Worm (Caenorhabditis elegans) whole organism, L1 larva: Measurements from ENCODE around the gene semo-1.

Experiments used
- C16A3.4 ChIP-seq: fragments of 150-350 bp; optimal IDR thresholded peaks from 2 replicates; lab custom pipeline; 2014; ENCODE audit warnings: missing biosample characterization, missing genetic modification characterization
- F16B12.6 ChIP-seq: fragments of 150-350 bp; optimal IDR thresholded peaks from 2 replicates; lab custom pipeline; 2014; ENCODE audit warnings: missing biosample characterization, missing genetic modification characterization
- Y116A8C.19 ChIP-seq: sonication (generic microtip); optimal IDR thresholded peaks from 2 replicates; lab custom pipeline; 2016; ENCODE audit warnings: missing compliant biosample characterization, missing genetic modification characterization, borderline replicate concordance
- aha-1 ChIP-seq: fragments of 150-350 bp; optimal IDR thresholded peaks from 2 replicates; lab custom pipeline; 2014; ENCODE audit warnings: missing biosample characterization, missing genetic modification characterization
- blmp-1 ChIP-seq: fragments of 150-350 bp; optimal IDR thresholded peaks from 2 replicates; lab custom pipeline; 2014; ENCODE audit warnings: missing biosample characterization, missing genetic modification characterization
- dpl-1 ChIP-seq, 3 experiments: fragments of 150-350 bp in 2 of 3; sonication (generic microtip) in 1 of 3; optimal IDR thresholded peaks; 2 replicates each; lab custom pipeline; 2014 to 2017; ENCODE audit warnings: missing biosample characterization in 3 of 3, missing genetic modification characterization in 3 of 3, missing genetic modification reagents in 3 of 3
- dsc-1 ChIP-seq: sonication (generic microtip); optimal IDR thresholded peaks from 2 replicates; lab custom pipeline; 2016; ENCODE audit warnings: mild to moderate bottlenecking, missing genetic modification characterization, missing compliant biosample characterization
- efl-1 ChIP-seq, 4 experiments: fragments of 150-350 bp; optimal IDR thresholded peaks in 3 of 4; peaks in 1 of 4; 1 replicate in 1 of 4; 2 replicates in 3 of 4; lab custom pipeline; 2014; ENCODE audit warnings: missing biosample characterization in 2 of 4, missing genetic modification characterization in 2 of 4, missing genetic modification reagents in 2 of 4
- elt-2 ChIP-seq: sonication (generic microtip); optimal IDR thresholded peaks from 2 replicates; lab custom pipeline; 2016; ENCODE audit warnings: missing genetic modification characterization, mild to moderate bottlenecking, inconsistent platforms, missing compliant biosample characterization, missing genetic modification reagents
- elt-3 ChIP-seq, 6 experiments: fragments of 150-350 bp in 1 of 6; sonication (generic microtip); optimal IDR thresholded peaks; 2 replicates each; lab custom pipeline; 2017 to 2018; ENCODE audit warnings: missing biosample characterization in 6 of 6, missing genetic modification characterization in 6 of 6, inconsistent platforms in 1 of 6
- ets-5 ChIP-seq: fragments of 200-800 bp; sonication (Bioruptor generic); IDR thresholded peaks from 2 replicates; pipeline ENCODE4 v1.3.6; 2022; ENCODE audit warnings: missing genetic modification characterization, missing compliant biosample characterization
- fkh-10 ChIP-seq: sonication (generic microtip); optimal IDR thresholded peaks from 2 replicates; lab custom pipeline; 2017; ENCODE audit warnings: missing biosample characterization, missing genetic modification reagents, missing genetic modification characterization
- fkh-4 ChIP-seq: sonication (generic microtip); optimal IDR thresholded peaks from 2 replicates; lab custom pipeline; 2016; ENCODE audit warnings: missing compliant biosample characterization, missing genetic modification characterization, borderline replicate concordance
- fkh-8 ChIP-seq: sonication (generic microtip); optimal IDR thresholded peaks from 2 replicates; lab custom pipeline; 2016; ENCODE audit warnings: mild to moderate bottlenecking, missing genetic modification characterization, missing compliant biosample characterization
- fos-1 ChIP-seq: fragments of 150-350 bp; optimal IDR thresholded peaks from 2 replicates; lab custom pipeline; 2014; ENCODE audit warnings: missing biosample characterization, missing genetic modification characterization
- hlh-17 ChIP-seq: fragments of 200-800 bp; sonication (Bioruptor generic); optimal IDR thresholded peaks from 2 replicates; lab custom pipeline; 2018; ENCODE audit warnings: missing genetic modification characterization, mild to moderate bottlenecking, missing compliant biosample characterization, moderate library complexity, borderline replicate concordance
- hpl-2 ChIP-seq: fragments of 150-350 bp; optimal IDR thresholded peaks from 2 replicates; lab custom pipeline; 2014; ENCODE audit warnings: missing biosample characterization, missing genetic modification reagents, missing genetic modification characterization
- irx-1 ChIP-seq: sonication (generic microtip); optimal IDR thresholded peaks from 2 replicates; lab custom pipeline; 2016; ENCODE audit warnings: missing genetic modification characterization, missing compliant biosample characterization
- lin-35 ChIP-seq, 2 experiments: fragments of 150-350 bp; optimal IDR thresholded peaks; 2 replicates each; lab custom pipeline; 2014; ENCODE audit warnings: missing biosample characterization in 2 of 2, missing genetic modification characterization in 2 of 2, missing genetic modification reagents in 2 of 2
- nhr-12 ChIP-seq: sonication (generic microtip); optimal IDR thresholded peaks from 2 replicates; lab custom pipeline; 2017; ENCODE audit warnings: missing biosample characterization, missing genetic modification characterization
- nhr-19 ChIP-seq: fragments of 200-800 bp; sonication (Bioruptor generic); conservative IDR thresholded peaks from 2 replicates; pipeline ENCODE4 v1.3.6; 2022; ENCODE audit warnings: missing genetic modification characterization, missing compliant biosample characterization
- nhr-20 ChIP-seq: sonication (generic microtip); optimal IDR thresholded peaks from 2 replicates; lab custom pipeline; 2016; ENCODE audit warnings: mild to moderate bottlenecking, missing genetic modification characterization, missing compliant biosample characterization
- nhr-47 ChIP-seq: sonication (generic microtip); optimal IDR thresholded peaks from 2 replicates; lab custom pipeline; 2016; ENCODE audit warnings: mild to moderate bottlenecking, missing genetic modification characterization, moderate library complexity, missing compliant biosample characterization
- nhr-71 ChIP-seq: sonication (generic microtip); optimal IDR thresholded peaks from 2 replicates; lab custom pipeline; 2016; ENCODE audit warnings: mild to moderate bottlenecking, missing genetic modification characterization, moderate library complexity, missing compliant biosample characterization
- pqm-1 ChIP-seq: sonication (generic microtip); optimal IDR thresholded peaks from 3 replicates; lab custom pipeline; 2017; ENCODE audit warnings: missing biosample characterization, missing genetic modification characterization
- snu-23 ChIP-seq: sonication (generic microtip); optimal IDR thresholded peaks from 2 replicates; lab custom pipeline; 2016; ENCODE audit warnings: missing genetic modification characterization, missing compliant biosample characterization
- sptf-1 ChIP-seq: fragments of 150-350 bp; optimal IDR thresholded peaks from 2 replicates; lab custom pipeline; 2014; ENCODE audit warnings: missing biosample characterization, missing genetic modification characterization
- sup-37 ChIP-seq: fragments of 200-800 bp; sonication (Bioruptor generic); optimal IDR thresholded peaks from 2 replicates; lab custom pipeline; 2018; ENCODE audit warnings: mild to moderate bottlenecking, missing genetic modification characterization, missing compliant biosample characterization
- swsn-7 ChIP-seq: sonication (generic microtip); optimal IDR thresholded peaks from 2 replicates; lab custom pipeline; 2016; ENCODE audit warnings: missing genetic modification characterization, missing compliant biosample characterization
- tbx-2 ChIP-seq: sonication (generic microtip); optimal IDR thresholded peaks from 2 replicates; lab custom pipeline; 2016; ENCODE audit warnings: missing genetic modification characterization, missing compliant biosample characterization
- tlp-1 ChIP-seq: fragments of 150-350 bp; optimal IDR thresholded peaks from 2 replicates; lab custom pipeline; 2014; ENCODE audit warnings: missing biosample characterization, missing genetic modification characterization
- unc-30 ChIP-seq: sonication (generic microtip); optimal IDR thresholded peaks from 2 replicates; lab custom pipeline; 2017; ENCODE audit warnings: missing biosample characterization, missing genetic modification characterization
- unc-86 ChIP-seq: sonication (generic microtip); optimal IDR thresholded peaks from 2 replicates; lab custom pipeline; 2016; ENCODE audit warnings: missing genetic modification characterization, missing compliant biosample characterization
- zip-4 ChIP-seq: fragments of 200-800 bp; sonication (Bioruptor generic); optimal IDR thresholded peaks from 2 replicates; lab custom pipeline; 2018; ENCODE audit warnings: mild to moderate bottlenecking, missing genetic modification characterization, moderate library complexity, missing compliant biosample characterization
- ztf-11 ChIP-seq, 2 experiments: sonication (generic microtip); optimal IDR thresholded peaks; 2 replicates each; lab custom pipeline; 2016 to 2017; ENCODE audit warnings: missing genetic modification characterization in 2 of 2, missing biosample characterization in 1 of 2, missing compliant biosample characterization in 1 of 2
- ztf-4 ChIP-seq: fragments of 150-350 bp; optimal IDR thresholded peaks from 2 replicates; lab custom pipeline; 2014; ENCODE audit warnings: missing biosample characterization, missing genetic modification characterization

The semo-1 gene

DNA sequence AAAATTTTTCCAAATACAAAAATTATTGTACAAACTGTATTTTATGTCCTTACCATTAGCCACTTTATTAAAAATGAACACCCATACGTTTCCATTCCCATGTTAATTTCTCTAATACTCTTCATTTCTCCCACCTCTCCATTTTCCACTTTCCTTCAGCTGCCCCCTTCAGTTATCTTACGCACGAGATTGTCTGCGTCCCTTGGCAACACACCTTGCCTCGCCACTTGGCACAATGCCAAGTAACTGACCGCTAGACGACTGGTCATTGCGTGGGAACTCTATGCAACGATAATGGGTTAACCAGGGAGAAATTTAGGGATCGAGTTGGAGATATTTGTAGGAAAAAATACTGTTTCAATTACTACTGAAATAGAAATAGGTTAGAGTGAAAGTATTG lies 4.2 kb upstream of the semo-1 start:
- peak; percentile 12 for TF ChIP-seq blmp-1
- no peak for TF ChIP-seq ets-5 (GFP tag; lab: Robert Waterston, UW)
- no peak for TF ChIP-seq dpl-1 (GFP tag; optimal IDR thresholded peaks at IDR 0.05; lab: Kevin White, UChicago)
- no peak for TF ChIP-seq lin-35 (GFP tag; optimal IDR thresholded peaks at IDR 0.05; lab: Kevin White, UChicago)
- no peak for TF ChIP-seq hpl-2 (GFP tag; lab: Kevin White, UChicago)
- TF ChIP-seq nhr-47 (tag; lab: Kevin White, UChicago) = peak; percentile 10
- peak; percentile 3 for TF ChIP-seq snu-23 (GFP tag; lab: Kevin White, UChicago)
- TF ChIP-seq sup-37 (GFP tag; lab: Kevin White, UChicago) = no peak
- no peak for TF ChIP-seq pqm-1
- no peak for TF ChIP-seq unc-30
- TF ChIP-seq unc-86 (tag; lab: Kevin White, UChicago) = peak; percentile 31
- no peak for TF ChIP-seq ztf-4 (tag; lab: Kevin White, UChicago)
- no peak for TF ChIP-seq tbx-2 (tag; lab: Kevin White, UChicago)
- TF ChIP-seq ztf-11 (tag; optimal IDR thresholded peaks at IDR 0.05; lab: Kevin White, UChicago) = peak in 1 of 2 experiments; percentile 42
- TF ChIP-seq efl-1 (optimal IDR thresholded peaks at IDR 0.05; lab: Kevin White, UChicago) = no peak
- peak in 1 of 2 experiments; percentile 64 for TF ChIP-seq efl-1 (GFP tag; optimal IDR thresholded peaks at IDR 0.05 in 1 of 2; lab: Kevin White, UChicago)
- no peak for TF ChIP-seq Y116A8C.19 (tag; lab: Kevin White, UChicago)
- no peak for TF ChIP-seq sptf-1
- TF ChIP-seq nhr-12 (tag; lab: Kevin White, UChicago) = no peak
- peak; percentile 12 for TF ChIP-seq swsn-7
- TF ChIP-seq zip-4 (GFP tag; lab: Kevin White, UChicago) = no peak
- TF ChIP-seq elt-2 (tag; lab: Kevin White, UChicago) = no peak
- TF ChIP-seq nhr-20 (tag; lab: Kevin White, UChicago) = peak; percentile 0
- TF ChIP-seq nhr-71 (tag; lab: Kevin White, UChicago) = peak; percentile 41
- peak; percentile 69 for TF ChIP-seq fkh-8 (tag; lab: Kevin White, UChicago)

DNA sequence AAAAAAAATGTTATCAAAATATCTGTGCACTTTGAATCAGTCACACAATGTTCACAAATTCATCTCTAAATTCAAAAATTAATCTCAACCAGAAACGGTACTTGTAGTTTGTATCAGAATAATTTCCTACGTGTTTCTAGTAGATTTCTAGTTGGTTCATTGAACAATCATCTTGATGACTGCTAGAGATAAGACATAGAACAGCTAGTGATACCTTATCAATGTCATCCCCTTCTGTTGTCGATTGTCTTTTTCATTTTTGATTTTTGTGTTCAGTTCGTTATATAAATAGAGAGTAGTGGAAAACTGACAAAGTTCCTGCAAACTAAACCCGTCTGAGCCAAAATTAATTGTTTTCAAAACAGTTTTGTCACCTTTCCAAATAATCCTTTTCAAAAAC lies 558 bp upstream of the semo-1 start:
- TF ChIP-seq nhr-19 (GFP tag; lab: Robert Waterston, UW) (0 out of 2 replicates have a peak, but pooled peaks have one; percentile 6), fos-1 (no peak), fkh-10 (GFP tag; lab: Kevin White, UChicago) (no peak), ztf-4 (tag; lab: Kevin White, UChicago) (no peak), nhr-20 (tag; lab: Kevin White, UChicago) (peak; percentile 58), elt-2 (tag; lab: Kevin White, UChicago) (peak; percentile 55), pqm-1 (peak; percentile 55), elt-3 (tag; optimal IDR thresholded peaks at IDR 0.05; lab: Kevin White, UChicago) (peak in 5 of 6 experiments; percentile 21 to 84 (median 52)), ztf-11 (tag; optimal IDR thresholded peaks at IDR 0.05; lab: Kevin White, UChicago) (no peak), blmp-1 (peak; percentile 18), snu-23 (GFP tag; lab: Kevin White, UChicago) (peak; percentile 23)

ce11 chrIV:14060612-14061011 lies 9.6 kb downstream of the semo-1 start, which contains the start of gene Y37A1B.4:
Y37A1B.4 (minus strand) TSS chrIV:14060712.
- no peak for TF ChIP-seq fkh-4

- TF ChIP-seq blmp-1 = no peak
- TF ChIP-seq irx-1 (tag; lab: Kevin White, UChicago) = no peak
- TF ChIP-seq C16A3.4 (tag; lab: Kevin White, UChicago) = no peak
- TF ChIP-seq dsc-1 (tag; lab: Kevin White, UChicago) = no peak
- TF ChIP-seq pqm-1 = no peak
- no peak for TF ChIP-seq aha-1 (tag; lab: Kevin White, UChicago)
- no peak for TF ChIP-seq hlh-17 (GFP tag; lab: Kevin White, UChicago)
- no peak for TF ChIP-seq efl-1 (optimal IDR thresholded peaks at IDR 0.05; lab: Kevin White, UChicago)
- TF ChIP-seq efl-1 (GFP tag; optimal IDR thresholded peaks at IDR 0.05 in 1 of 2; lab: Kevin White, UChicago) = no peak
- no peak for TF ChIP-seq unc-86 (tag; lab: Kevin White, UChicago)
- TF ChIP-seq F16B12.6 = no peak
- no peak for TF ChIP-seq lin-35 (GFP tag; optimal IDR thresholded peaks at IDR 0.05; lab: Kevin White, UChicago)
- no peak for TF ChIP-seq fos-1
- TF ChIP-seq elt-3 (tag; optimal IDR thresholded peaks at IDR 0.05; lab: Kevin White, UChicago) = no peak
- TF ChIP-seq tlp-1 (tag; lab: Kevin White, UChicago) = no peak
These were observed 15.4 kb downstream of the semo-1 start for ce11 chrIV:14066403-14066802.
